Fruit fly (Drosophila melanogaster): ENCODE measurements around the gene CG31287.

Gene CG31287

DNA sequence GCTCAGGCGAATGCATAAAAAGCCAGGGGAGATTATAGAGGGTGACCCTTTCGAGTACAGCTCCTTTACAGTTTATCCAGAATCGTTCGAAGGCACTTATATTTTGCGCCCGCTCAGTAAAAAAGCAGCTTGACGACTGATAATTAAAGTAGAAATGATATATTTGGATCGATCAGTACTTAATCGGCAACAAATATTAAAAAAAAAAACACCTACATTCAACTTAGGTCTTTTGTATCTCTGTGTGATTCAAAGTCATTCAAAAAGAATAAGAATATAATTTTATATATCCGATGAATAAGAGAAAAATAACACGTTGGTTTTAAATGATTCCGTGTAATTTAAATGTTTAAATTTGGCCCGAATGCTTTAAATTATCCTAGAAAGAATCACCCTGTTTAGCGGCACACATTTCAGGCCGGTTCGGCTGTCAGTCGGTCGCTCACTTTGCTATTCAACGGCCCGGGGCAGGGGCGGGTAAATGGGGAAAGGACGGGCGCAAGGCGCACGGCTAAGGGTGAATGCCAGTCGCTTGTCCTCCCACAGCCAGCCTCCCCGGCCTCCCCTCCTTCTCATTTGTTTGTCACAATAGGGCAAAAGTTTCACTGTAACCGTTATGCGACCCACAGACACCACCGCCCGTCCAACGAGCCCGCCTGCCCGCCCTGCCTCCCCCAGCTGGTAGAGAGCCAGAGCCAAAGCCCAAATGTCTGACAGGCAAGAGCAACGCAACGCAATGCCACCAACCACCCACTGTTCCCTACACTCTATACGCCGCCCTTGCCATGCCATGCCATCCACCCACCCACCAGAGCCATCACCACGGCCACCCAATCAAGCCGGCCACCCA, 9.9 kb downstream of the CG31287 start:
- TF ChIP-seq CTCF (optimal IDR thresholded peaks at IDR 0.05), result no peak
- no peak for TF ChIP-seq CG8478 (optimal IDR thresholded peaks at IDR 0.05)

DNA sequence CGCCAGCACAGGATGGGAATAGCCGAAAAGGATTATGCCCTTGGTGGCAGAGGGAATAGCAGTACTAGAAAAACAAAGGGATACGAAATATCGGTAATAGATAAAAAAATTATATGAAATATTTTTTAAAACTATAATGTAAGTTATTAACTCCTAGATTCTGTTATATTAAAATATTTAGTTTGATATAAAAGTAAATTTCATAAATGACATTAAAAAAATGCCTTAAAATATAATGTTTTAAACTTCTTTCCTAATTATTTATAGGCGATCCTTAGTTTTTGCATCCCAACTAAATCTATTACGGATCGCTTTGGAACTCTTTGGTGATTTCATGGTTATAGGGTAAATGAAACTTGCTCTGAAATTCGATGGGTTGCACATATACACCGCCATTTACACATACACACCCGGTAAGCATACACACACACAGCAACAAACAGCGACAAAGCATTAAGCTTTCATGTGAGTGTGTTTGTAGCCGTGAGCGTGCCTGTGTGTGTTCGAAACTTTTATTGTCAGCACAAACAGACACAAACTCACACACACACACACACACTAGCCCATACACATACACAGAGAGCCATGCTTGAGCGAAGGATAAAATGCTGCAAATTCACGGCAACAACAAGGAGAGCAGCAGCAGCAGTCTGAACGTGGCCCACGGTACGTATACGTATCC, 10.8 kb downstream of the CG31287 start:
- TF ChIP-seq CTCF (optimal IDR thresholded peaks at IDR 0.05) (no peak), CG8478 (optimal IDR thresholded peaks at IDR 0.05) (no peak)

DNA sequence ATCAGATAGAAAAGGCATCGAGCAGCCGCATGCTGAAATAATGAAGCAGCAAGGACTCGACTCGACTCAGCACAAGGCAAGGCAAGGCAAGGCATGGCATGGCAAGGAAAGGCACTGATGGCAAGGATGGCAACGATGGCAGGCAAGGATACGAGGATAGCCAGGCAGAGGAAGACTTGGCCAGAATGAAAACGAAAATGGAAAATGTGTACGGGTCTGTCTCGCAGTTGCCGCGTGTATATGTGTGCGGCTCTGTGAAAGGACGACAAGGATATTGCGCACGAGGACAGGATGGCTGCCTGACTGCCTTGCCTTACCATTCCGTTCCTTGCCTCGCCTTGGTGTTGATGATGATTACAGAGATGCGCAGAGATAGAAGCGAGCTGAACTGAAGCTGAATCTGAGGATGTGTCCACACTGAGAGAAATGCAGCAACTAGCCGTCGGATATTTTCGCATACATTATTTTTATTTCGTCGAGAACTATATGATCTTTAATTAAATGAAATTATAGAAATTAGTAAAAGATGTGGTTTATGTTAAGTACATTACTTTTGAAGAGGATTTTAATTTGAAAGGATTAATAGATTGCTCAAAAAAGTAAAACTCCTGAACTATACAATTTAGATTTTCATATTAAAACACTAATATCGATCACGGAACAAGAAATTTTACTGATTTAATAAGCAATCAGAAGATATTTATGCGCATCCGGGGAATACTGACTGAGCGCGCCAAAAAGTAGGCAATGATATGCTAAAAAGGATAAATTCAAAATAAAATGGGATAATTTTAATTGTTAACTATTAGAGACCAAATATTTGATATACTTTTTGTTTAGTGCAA, 11.5 kb downstream of the CG31287 start:
- TF ChIP-seq CG8478 (optimal IDR thresholded peaks at IDR 0.05), result no peak
- no peak for TF ChIP-seq CTCF (optimal IDR thresholded peaks at IDR 0.05)

DNA sequence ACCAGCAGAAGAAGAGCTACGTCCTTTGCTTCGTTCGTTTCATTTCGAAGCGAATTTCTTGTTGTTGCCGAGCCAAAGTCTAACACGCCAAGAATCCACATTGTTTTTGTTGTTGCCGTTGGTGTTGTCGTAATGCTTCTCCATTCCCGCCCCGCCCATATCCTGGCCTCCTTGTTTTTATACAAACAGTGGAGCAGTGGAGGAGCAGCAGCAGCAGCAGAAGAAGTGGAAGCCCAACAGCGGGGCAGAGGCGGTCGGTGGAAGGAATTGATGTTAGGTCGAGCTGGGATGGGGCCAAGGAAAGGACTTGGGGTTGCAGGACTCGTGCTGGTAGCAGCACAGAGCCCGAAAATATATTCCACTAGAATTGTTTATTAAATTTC, 12.1 kb downstream of the CG31287 start:
- TF ChIP-seq CG8478 (optimal IDR thresholded peaks at IDR 0.05) (no peak), CTCF (optimal IDR thresholded peaks at IDR 0.05) (no peak)

DNA sequence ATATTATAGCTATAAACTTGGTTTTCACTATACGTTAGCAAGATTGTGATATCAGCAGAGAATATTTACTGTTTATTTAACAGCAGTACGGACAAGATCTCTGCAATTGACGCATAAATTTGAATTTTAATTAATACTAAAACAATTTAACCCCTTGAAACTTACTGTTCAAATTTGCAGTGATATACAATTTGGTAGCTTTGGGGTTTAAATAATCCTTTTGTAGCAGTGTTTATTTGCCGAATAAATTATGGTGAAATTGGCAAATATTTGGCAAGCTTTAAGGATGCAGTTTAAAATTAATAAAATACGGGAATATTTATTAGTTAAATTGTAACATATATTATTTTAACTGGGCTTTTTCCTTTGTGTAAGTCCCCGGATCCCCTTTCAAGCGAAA, 14.2 kb downstream of the CG31287 start:
- no peak for TF ChIP-seq CTCF (optimal IDR thresholded peaks at IDR 0.05)
- TF ChIP-seq CG8478 (optimal IDR thresholded peaks at IDR 0.05), result no peak

DNA sequence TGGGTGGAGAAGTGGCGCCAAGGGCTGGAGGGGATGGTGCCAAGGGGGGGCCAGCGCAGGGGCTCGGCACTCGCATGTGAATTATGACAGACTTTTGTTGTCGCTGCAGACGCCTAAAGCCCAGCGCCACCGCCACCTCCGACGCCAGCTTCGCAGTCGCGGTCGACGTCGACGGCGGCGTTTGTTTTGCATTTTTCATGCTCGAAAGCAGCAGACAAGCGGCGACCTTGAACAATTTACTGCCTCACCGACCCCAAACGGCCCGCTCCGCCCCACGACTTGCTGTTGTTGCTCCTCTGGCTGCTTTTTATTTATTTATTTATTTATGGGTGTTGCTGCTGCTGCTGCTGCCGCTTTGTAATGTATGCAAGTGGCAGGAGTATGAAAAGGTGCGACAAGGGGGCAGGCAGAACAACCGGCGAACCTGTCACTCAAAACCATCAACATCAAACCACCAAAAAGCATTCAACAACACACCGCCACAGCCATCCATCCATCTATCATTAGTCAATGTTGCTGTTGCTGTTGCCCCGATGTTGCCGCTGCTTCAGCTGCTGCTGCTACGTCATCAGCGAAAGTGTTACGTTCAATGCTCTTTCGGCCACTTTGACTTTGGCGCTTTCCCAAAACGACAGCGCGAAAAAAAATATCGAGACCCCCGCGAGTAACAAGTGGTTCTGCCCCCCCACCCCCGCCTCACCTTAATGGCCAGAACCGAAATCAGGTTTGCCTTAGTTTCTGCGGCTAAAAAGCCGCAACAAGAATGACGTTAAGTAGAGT, 15.3 kb downstream of the CG31287 start:
- TF ChIP-seq CTCF (optimal IDR thresholded peaks at IDR 0.05) (no peak), CG8478 (optimal IDR thresholded peaks at IDR 0.05) (no peak)

DNA sequence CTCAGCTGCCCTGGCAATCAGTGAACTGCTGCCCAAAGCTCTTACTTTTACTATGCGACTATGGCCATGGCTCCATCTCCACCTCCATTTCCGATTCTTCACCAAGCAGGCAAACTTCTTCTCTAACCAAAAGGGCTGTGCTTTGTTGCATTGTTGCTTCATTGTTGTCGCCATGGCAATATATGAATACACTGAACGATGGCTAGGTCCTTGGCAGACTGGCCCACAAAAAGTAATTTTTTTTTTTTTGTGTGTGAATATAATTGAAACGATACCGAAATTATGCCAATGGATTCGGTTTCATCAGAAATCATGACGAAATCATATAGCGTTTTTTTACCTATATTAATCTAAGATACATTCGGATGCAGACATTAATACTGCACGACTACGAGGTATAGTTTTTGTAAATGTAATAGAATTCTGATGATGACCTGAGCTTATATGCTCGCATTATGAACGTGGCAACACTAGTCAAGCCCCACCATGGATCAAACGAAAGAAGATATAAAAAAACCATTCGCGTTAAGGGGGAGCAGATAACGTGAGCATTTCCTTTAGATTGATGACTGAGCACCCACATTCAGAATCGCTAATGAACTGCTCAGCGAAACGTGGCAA, 17.0 kb downstream of the CG31287 start:
- TF ChIP-seq CTCF (optimal IDR thresholded peaks at IDR 0.05), result no peak
- TF ChIP-seq CG8478 (optimal IDR thresholded peaks at IDR 0.05), result no peak

DNA sequence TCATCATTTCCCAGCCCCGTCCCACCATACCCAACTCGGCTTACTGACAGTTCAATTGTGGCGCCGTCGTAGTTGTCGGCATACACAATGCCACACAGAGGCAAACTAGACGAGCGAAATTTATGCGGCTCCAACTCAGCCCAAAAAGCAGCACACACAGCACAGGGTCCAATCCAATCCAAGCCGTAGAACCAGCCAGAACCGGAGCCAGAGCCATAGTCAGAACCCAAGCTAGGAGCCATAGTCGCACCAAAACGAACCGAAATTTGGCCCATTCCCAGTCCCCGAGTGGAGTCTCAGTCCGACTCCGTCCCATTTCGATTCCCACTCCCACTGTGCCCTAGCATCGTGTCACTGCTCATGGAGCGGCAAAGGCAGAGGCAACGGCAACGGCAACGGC, 17.7 kb downstream of the CG31287 start:
- TF ChIP-seq CTCF (optimal IDR thresholded peaks at IDR 0.05), result no peak
- no peak for TF ChIP-seq CG8478 (optimal IDR thresholded peaks at IDR 0.05)

DNA sequence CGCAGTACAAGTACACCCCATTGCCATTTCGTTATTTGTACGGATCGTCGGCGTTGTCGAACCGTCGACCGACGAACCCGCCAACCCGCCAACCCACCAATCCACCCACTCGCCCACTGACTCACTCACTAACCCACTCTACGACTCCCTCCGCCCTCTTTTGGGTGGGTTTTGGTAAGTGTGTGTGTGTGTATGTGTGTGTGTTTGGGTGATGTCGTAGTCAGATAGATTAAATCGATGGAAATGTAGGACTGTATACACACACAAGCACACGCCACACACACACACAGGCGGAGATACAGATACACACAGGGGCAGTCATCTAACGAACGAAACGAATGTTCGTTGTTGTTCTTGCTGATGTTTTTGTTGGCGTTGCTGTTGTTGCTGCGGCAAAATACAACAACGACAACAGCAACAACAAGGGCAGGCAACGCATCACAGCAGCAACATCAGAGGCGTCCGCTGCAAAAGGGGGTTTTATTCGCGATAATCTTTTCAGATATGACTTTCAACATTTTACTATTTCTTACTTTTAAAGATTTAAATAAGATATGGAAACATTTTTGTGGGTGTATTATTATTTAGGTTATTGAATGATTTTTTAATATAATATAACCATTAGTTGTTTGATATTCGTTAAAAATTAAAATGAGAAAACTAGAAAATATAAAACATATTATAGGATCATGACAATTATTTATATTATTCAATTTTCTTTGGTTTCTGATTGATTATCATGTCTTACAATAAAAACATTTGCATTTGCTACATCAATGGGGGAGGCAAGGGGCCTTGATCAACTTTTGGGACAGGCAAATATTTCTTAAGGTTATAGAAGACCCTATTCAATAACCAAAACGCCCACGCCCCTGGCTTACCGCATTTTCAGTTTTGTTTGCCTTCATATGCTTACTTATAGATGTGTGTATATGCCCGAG, 18.5 kb downstream of the CG31287 start:
- TF ChIP-seq CTCF (optimal IDR thresholded peaks at IDR 0.05), result no peak
- TF ChIP-seq CG8478 (optimal IDR thresholded peaks at IDR 0.05), result no peak

DNA sequence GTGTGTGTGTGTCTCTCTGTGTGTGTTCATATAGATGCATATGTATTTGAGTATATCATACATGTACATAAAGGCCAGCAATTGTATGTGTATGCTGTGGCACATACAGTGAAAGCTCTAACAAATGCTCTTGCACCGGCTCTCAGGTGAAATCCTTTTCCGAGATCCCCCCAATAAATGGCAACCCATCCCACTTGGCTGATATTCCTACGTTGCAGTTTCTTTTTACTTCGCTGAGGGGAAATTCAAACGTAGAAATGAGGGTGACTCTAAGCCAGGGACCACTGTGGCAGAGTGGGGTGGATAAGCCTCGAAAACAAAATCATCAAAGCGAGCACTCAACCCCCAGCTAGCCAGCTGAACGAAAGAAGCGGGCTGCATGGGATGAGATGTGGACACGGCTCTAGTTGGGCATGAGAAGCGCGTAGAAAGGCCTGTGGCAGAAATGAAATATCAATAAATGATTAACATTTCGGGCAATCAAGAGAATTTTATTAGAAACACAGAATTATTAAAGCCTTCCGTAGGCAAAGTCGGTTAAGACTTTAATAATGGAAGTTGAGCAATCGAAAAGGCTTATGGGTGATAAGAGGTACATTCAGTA, 19.2 kb downstream of the CG31287 start:
- TF ChIP-seq CG8478 (optimal IDR thresholded peaks at IDR 0.05), result no peak
- no peak for TF ChIP-seq CTCF (optimal IDR thresholded peaks at IDR 0.05)

DNA sequence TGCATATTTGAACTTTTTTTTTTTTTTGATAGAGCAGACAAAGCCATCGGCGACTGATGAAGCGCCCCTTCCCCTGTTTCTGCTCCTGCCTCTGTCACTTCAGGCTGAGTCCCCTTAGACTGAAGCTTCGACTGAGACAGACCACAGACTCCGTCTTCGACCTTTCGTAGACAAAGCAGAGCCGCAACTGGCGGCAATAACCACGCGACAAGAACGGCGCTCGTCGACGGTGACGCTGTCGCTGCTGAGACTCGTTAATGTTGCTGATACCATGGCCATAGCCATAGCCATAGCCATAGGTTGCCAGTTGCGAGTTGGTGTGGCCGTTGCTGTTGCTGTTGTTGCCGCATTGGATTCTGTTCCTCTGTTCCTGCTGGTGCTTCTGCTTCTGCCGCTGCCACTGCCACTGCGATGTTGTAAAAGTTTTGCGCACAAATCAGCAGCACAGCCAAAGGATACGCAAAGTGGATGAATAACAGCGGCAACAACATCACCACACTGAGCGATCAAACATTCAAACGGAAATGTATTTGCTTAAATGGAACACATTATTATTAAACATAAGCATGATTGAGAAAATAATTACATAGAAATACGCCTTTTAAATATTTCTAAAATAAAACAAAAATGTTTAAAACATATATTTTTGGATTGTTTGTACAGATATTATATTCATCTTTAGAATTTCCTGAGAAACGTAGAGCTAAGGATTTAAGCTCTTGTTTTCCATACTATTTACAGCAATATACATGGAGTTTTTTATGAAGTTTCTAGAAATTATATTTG, 20.3 kb downstream of the CG31287 start:
- no peak for TF ChIP-seq CG8478 (optimal IDR thresholded peaks at IDR 0.05)
- TF ChIP-seq CTCF (optimal IDR thresholded peaks at IDR 0.05), result no peak
